Worm (Caenorhabditis elegans): ENCODE results near the gene Y54H5A.2.

- no peak for TF ChIP-seq hnd-1 (tag; optimal IDR thresholded peaks at IDR 0.05)
- no peak for TF ChIP-seq tbx-11 (GFP tag; IDR thresholded peaks at IDR 0.05)
- no peak for TF ChIP-seq pes-1 (GFP tag; IDR thresholded peaks at IDR 0.05)
- no peak for TF ChIP-seq ama-1 (optimal IDR thresholded peaks at IDR 0.05)
- no peak for TF ChIP-seq hmbx-1 (tag; optimal IDR thresholded peaks at IDR 0.05)
- no peak for TF ChIP-seq ets-7 (tag; optimal IDR thresholded peaks at IDR 0.05)
- no peak for TF ChIP-seq tbx-37 (GFP tag; conservative IDR thresholded peaks at IDR 0.05)
Observed at ce11 chrIII:5181217-5181616, 31.8 kb upstream of the Y54H5A.2 start.

All from whole organism, early embryonic.